Worm (Caenorhabditis elegans) whole organism, late embryonic: Measurements from ENCODE around the gene cest-16.

ENCODE experiments used
- C08G9.2 ChIP-seq: sonication (generic microtip); optimal IDR thresholded peaks from 2 replicates; lab custom pipeline; 2016; ENCODE audit warnings: mild to moderate bottlenecking, missing genetic modification characterization, moderate library complexity, missing compliant biosample characterization
- C38D4.7 ChIP-seq: fragments of 200-800 bp; sonication (Bioruptor generic); optimal IDR thresholded peaks from 2 replicates; lab custom pipeline; 2018; ENCODE audit warnings: mild to moderate bottlenecking, missing genetic modification characterization, moderate library complexity, missing compliant biosample characterization
- F13H6.1 ChIP-seq: sonication (generic microtip); optimal IDR thresholded peaks from 2 replicates; lab custom pipeline; 2016; ENCODE audit warnings: missing genetic modification characterization, missing compliant biosample characterization
- K02D7.2 ChIP-seq: sonication (generic microtip); optimal IDR thresholded peaks from 2 replicates; lab custom pipeline; 2017; ENCODE audit warnings: mild to moderate bottlenecking, missing genetic modification characterization, missing compliant biosample characterization
- K09A11.1 ChIP-seq: sonication (generic microtip); optimal IDR thresholded peaks from 2 replicates; lab custom pipeline; 2017; ENCODE audit warnings: antibody characterized with exemption, mild to moderate bottlenecking, missing genetic modification characterization, missing compliant biosample characterization; ENCODE audit not compliant: insufficient read depth
- T23F11.4 ChIP-seq: fragments of 200-800 bp; sonication (Bioruptor generic); optimal IDR thresholded peaks from 2 replicates; lab custom pipeline; 2018; ENCODE audit warnings: mild to moderate bottlenecking, missing genetic modification characterization, missing compliant biosample characterization
- Y22D7AL.16 ChIP-seq: sonication (generic microtip); optimal IDR thresholded peaks from 2 replicates; lab custom pipeline; 2016; ENCODE audit warnings: missing genetic modification characterization, missing compliant biosample characterization
- ceh-18 ChIP-seq: sonication (generic microtip); optimal IDR thresholded peaks from 2 replicates; lab custom pipeline; 2016; ENCODE audit warnings: missing genetic modification characterization, missing compliant biosample characterization
- ceh-19 ChIP-seq: fragments of 200-800 bp; sonication (Bioruptor generic); optimal IDR thresholded peaks from 2 replicates; lab custom pipeline; 2018; ENCODE audit warnings: mild to moderate bottlenecking, missing genetic modification characterization, missing compliant biosample characterization
- ceh-2 ChIP-seq: sonication (generic microtip); optimal IDR thresholded peaks from 2 replicates; lab custom pipeline; 2016; ENCODE audit warnings: missing genotype, missing genetic modification characterization, missing compliant biosample characterization
- ceh-24 ChIP-seq: sonication (generic microtip); optimal IDR thresholded peaks from 2 replicates; lab custom pipeline; 2016; ENCODE audit warnings: mild to moderate bottlenecking, missing genetic modification characterization, missing compliant biosample characterization
- ceh-31 ChIP-seq: sonication (generic microtip); optimal IDR thresholded peaks from 2 replicates; lab custom pipeline; 2016; ENCODE audit warnings: missing genetic modification characterization, missing compliant biosample characterization
- ceh-34 ChIP-seq: sonication (generic microtip); optimal IDR thresholded peaks from 2 replicates; lab custom pipeline; 2016; ENCODE audit warnings: mild to moderate bottlenecking, missing genetic modification characterization, missing compliant biosample characterization
- ceh-45 ChIP-seq: fragments of 200-800 bp; sonication (Bioruptor generic); IDR thresholded peaks from 2 replicates; pipeline ENCODE4 v1.3.6; 2022; ENCODE audit warnings: missing genetic modification reagents, missing genetic modification characterization, missing compliant biosample characterization
- ceh-6 ChIP-seq: fragments of 200-800 bp; sonication (Bioruptor generic); optimal IDR thresholded peaks from 2 replicates; lab custom pipeline; 2018; ENCODE audit warnings: mild to moderate bottlenecking, missing genetic modification characterization, missing compliant biosample characterization
- ceh-9 ChIP-seq: sonication (generic microtip); optimal IDR thresholded peaks from 2 replicates; lab custom pipeline; 2016; ENCODE audit warnings: mild to moderate bottlenecking, missing genetic modification characterization, inconsistent platforms, missing compliant biosample characterization
- che-1 ChIP-seq: sonication (generic microtip); optimal IDR thresholded peaks from 2 replicates; lab custom pipeline; 2016; ENCODE audit warnings: mild to moderate bottlenecking, missing genetic modification characterization, missing compliant biosample characterization
- dmd-4 ChIP-seq: sonication (generic microtip); optimal IDR thresholded peaks from 2 replicates; lab custom pipeline; 2016; ENCODE audit warnings: borderline replicate concordance, missing genetic modification characterization, missing compliant biosample characterization
- dve-1 ChIP-seq: sonication (generic microtip); optimal IDR thresholded peaks from 2 replicates; lab custom pipeline; 2017; ENCODE audit warnings: antibody characterized with exemption, mild to moderate bottlenecking, missing genetic modification characterization, missing compliant biosample characterization
- elt-2 ChIP-seq: sonication (generic microtip); optimal IDR thresholded peaks from 2 replicates; lab custom pipeline; 2016; ENCODE audit warnings: missing genetic modification reagents, missing genetic modification characterization, missing compliant biosample characterization
- elt-4 ChIP-seq: sonication (generic microtip); optimal IDR thresholded peaks from 2 replicates; lab custom pipeline; 2016; ENCODE audit warnings: missing genetic modification characterization, missing compliant biosample characterization
- ets-4 ChIP-seq: sonication (generic microtip); optimal IDR thresholded peaks from 2 replicates; lab custom pipeline; 2016; ENCODE audit warnings: missing genetic modification characterization, missing compliant biosample characterization
- eyg-1 ChIP-seq: sonication (generic microtip); optimal IDR thresholded peaks from 2 replicates; lab custom pipeline; 2016; ENCODE audit warnings: missing genotype, missing genetic modification characterization, missing compliant biosample characterization
- fkh-10 ChIP-seq: fragments of 150-350 bp; optimal IDR thresholded peaks from 2 replicates; lab custom pipeline; 2014; ENCODE audit warnings: missing biosample characterization, missing genetic modification reagents, missing genetic modification characterization
- fkh-6 ChIP-seq: sonication (generic microtip); optimal IDR thresholded peaks from 2 replicates; lab custom pipeline; 2016; ENCODE audit warnings: missing genetic modification characterization, missing compliant biosample characterization
- hlh-13 ChIP-seq: fragments of 200-800 bp; sonication (Bioruptor generic); optimal IDR thresholded peaks from 2 replicates; lab custom pipeline; 2018; ENCODE audit warnings: mild to moderate bottlenecking, missing genetic modification characterization, missing compliant biosample characterization
- hlh-15 ChIP-seq: sonication (generic microtip); optimal IDR thresholded peaks from 2 replicates; lab custom pipeline; 2016; ENCODE audit warnings: missing genetic modification characterization, missing compliant biosample characterization
- hlh-30 ChIP-seq: sonication (generic microtip); optimal IDR thresholded peaks from 2 replicates; lab custom pipeline; 2017; ENCODE audit warnings: antibody characterized with exemption, missing genetic modification characterization, missing compliant biosample characterization; ENCODE audit not compliant: insufficient read depth
- hlh-6 ChIP-seq: sonication (generic microtip); optimal IDR thresholded peaks from 2 replicates; lab custom pipeline; 2016; ENCODE audit warnings: missing genotype, missing genetic modification characterization, missing compliant biosample characterization
- hlh-8 ChIP-seq: sonication (generic microtip); optimal IDR thresholded peaks from 2 replicates; lab custom pipeline; 2016; ENCODE audit warnings: missing genotype, missing genetic modification characterization, missing compliant biosample characterization
- lim-6 ChIP-seq: sonication (generic microtip); optimal IDR thresholded peaks from 2 replicates; lab custom pipeline; 2016; ENCODE audit warnings: missing genetic modification characterization, missing compliant biosample characterization
- lin-11 ChIP-seq: fragments of 200-800 bp; sonication (Bioruptor generic); optimal IDR thresholded peaks from 2 replicates; lab custom pipeline; 2018; ENCODE audit warnings: mild to moderate bottlenecking, missing genetic modification characterization, missing compliant biosample characterization
- madf-2 ChIP-seq: sonication (generic microtip); optimal IDR thresholded peaks from 2 replicates; lab custom pipeline; 2017; ENCODE audit warnings: missing genetic modification characterization, missing compliant biosample characterization
- mec-3 ChIP-seq: sonication (generic microtip); optimal IDR thresholded peaks from 2 replicates; lab custom pipeline; 2016; ENCODE audit warnings: borderline replicate concordance, missing genetic modification characterization, missing compliant biosample characterization
- nhr-11 ChIP-seq: fragments of 150-350 bp; optimal IDR thresholded peaks from 2 replicates; lab custom pipeline; 2014; ENCODE audit warnings: missing biosample characterization, missing genetic modification characterization
- odd-2 ChIP-seq: sonication (generic microtip); optimal IDR thresholded peaks from 2 replicates; lab custom pipeline; 2017; ENCODE audit warnings: antibody characterized with exemption, mild to moderate bottlenecking, missing genetic modification characterization, missing compliant biosample characterization
- pag-3 ChIP-seq: sonication (generic microtip); optimal IDR thresholded peaks from 2 replicates; lab custom pipeline; 2016; ENCODE audit warnings: missing compliant biosample characterization, missing genetic modification characterization, borderline replicate concordance
- pax-1 ChIP-seq: fragments of 150-350 bp; optimal IDR thresholded peaks from 2 replicates; lab custom pipeline; 2014; ENCODE audit warnings: missing biosample characterization, missing genetic modification characterization
- pha-4 ChIP-seq: fragments of 150-350 bp; optimal IDR thresholded peaks from 2 replicates; lab custom pipeline; 2018; ENCODE audit warnings: missing biosample characterization, missing genetic modification reagents, missing genetic modification characterization
- pqm-1 ChIP-seq: sonication (generic microtip); optimal IDR thresholded peaks from 2 replicates; lab custom pipeline; 2016; ENCODE audit warnings: missing genetic modification characterization, missing compliant biosample characterization
- sdc-2 ChIP-seq: sonication (generic microtip); optimal IDR thresholded peaks from 2 replicates; lab custom pipeline; 2016; ENCODE audit warnings: missing genotype, missing genetic modification characterization, missing compliant biosample characterization
- sox-2 ChIP-seq: fragments of 200-800 bp; sonication (Bioruptor generic); IDR thresholded peaks from 2 replicates; pipeline ENCODE4 v1.3.6; 2022; ENCODE audit warnings: missing genetic modification reagents, missing genetic modification characterization, missing compliant biosample characterization
- sox-4 ChIP-seq: sonication (generic microtip); optimal IDR thresholded peaks from 2 replicates; lab custom pipeline; 2017; ENCODE audit warnings: mild to moderate bottlenecking, missing genetic modification characterization, inconsistent platforms, missing compliant biosample characterization
- syd-9 ChIP-seq: sonication (generic microtip); optimal IDR thresholded peaks from 2 replicates; lab custom pipeline; 2016; ENCODE audit warnings: mild to moderate bottlenecking, missing genetic modification characterization, moderate library complexity, missing compliant biosample characterization
- tbx-2 ChIP-seq: sonication (generic microtip); optimal IDR thresholded peaks from 2 replicates; lab custom pipeline; 2016; ENCODE audit warnings: missing genetic modification characterization, missing compliant biosample characterization
- unc-3 ChIP-seq, 2 experiments: fragments of 200-800 bp in 1 of 2; sonication (Bioruptor generic) in 1 of 2; sonication (generic microtip) in 1 of 2; conservative IDR thresholded peaks in 1 of 2; optimal IDR thresholded peaks in 1 of 2; 2 replicates each; pipeline versions ENCODE4 v1.3.6 to Lab custom; 2016 to 2022; ENCODE audit warnings: missing compliant biosample characterization in 2 of 2, missing genetic modification characterization in 2 of 2, missing genetic modification reagents in 1 of 2
- unc-42 ChIP-seq: sonication (generic microtip); optimal IDR thresholded peaks from 2 replicates; lab custom pipeline; 2016; ENCODE audit warnings: missing genotype, missing genetic modification characterization, missing compliant biosample characterization
- unc-55 ChIP-seq: sonication (generic microtip); optimal IDR thresholded peaks from 2 replicates; lab custom pipeline; 2017; ENCODE audit warnings: missing biosample characterization, missing genetic modification reagents, missing genetic modification characterization
- unc-86 ChIP-seq: sonication (generic microtip); optimal IDR thresholded peaks from 2 replicates; lab custom pipeline; 2016; ENCODE audit warnings: missing genetic modification characterization, missing compliant biosample characterization
- ztf-16 ChIP-seq: sonication (generic microtip); optimal IDR thresholded peaks from 2 replicates; lab custom pipeline; 2017; ENCODE audit warnings: missing genetic modification characterization, missing compliant biosample characterization

The cest-16 gene

ce11 chrX:6296402-6296844 is 3.3 kb upstream of the cest-16 start (continued):
- peak; percentile 52 for TF ChIP-seq ceh-19
- TF ChIP-seq eyg-1 (tag; lab: Kevin White, UChicago) = peak; percentile 79
- no peak for TF ChIP-seq ceh-9 (tag; lab: Kevin White, UChicago)
- peak; percentile 83 for TF ChIP-seq madf-2 (tag; lab: Kevin White, UChicago)
- peak; percentile 97 for TF ChIP-seq ztf-16 (tag; lab: Kevin White, UChicago)
- TF ChIP-seq lin-11 = peak; percentile 53
- TF ChIP-seq mec-3 (tag; lab: Kevin White, UChicago) = peak; percentile 67
- TF ChIP-seq unc-55 (GFP tag; lab: Kevin White, UChicago) = peak; percentile 27
- peak; percentile 73 for TF ChIP-seq fkh-6 (tag; lab: Kevin White, UChicago)
- TF ChIP-seq C38D4.7 = peak; percentile 21
- 0 out of 2 replicates have a peak, but pooled peaks have one; percentile 27 for TF ChIP-seq unc-3 (GFP tag; conservative IDR thresholded peaks at IDR 0.05; lab: Robert Waterston, UW)
- peak; percentile 76 for TF ChIP-seq unc-3 (tag; optimal IDR thresholded peaks at IDR 0.05; lab: Kevin White, UChicago)
- peak; percentile 87 for TF ChIP-seq fkh-10 (GFP tag; lab: Kevin White, UChicago)
- no peak for TF ChIP-seq Y22D7AL.16 (tag; lab: Kevin White, UChicago)
- peak; percentile 37 for TF ChIP-seq hlh-13 (GFP tag; lab: Kevin White, UChicago)
- TF ChIP-seq ceh-34 = peak; percentile 93
- peak; percentile 98 for TF ChIP-seq dve-1
- TF ChIP-seq syd-9 (tag; lab: Kevin White, UChicago) = peak; percentile 70
- TF ChIP-seq ets-4 (tag; lab: Kevin White, UChicago) = peak; percentile 80
- peak; percentile 96 for TF ChIP-seq tbx-2 (tag; lab: Kevin White, UChicago)
- peak; percentile 69 for TF ChIP-seq sox-4 (tag; lab: Kevin White, UChicago)
- peak; percentile 64 for TF ChIP-seq sox-2 (GFP tag; lab: Robert Waterston, UW)
- no peak for TF ChIP-seq pag-3
- TF ChIP-seq odd-2 (tag; lab: Kevin White, UChicago) = peak; percentile 8
- TF ChIP-seq T23F11.4 (GFP tag; lab: Kevin White, UChicago) = peak; percentile 68
- peak; percentile 71 for TF ChIP-seq hlh-6 (tag; lab: Kevin White, UChicago)
- TF ChIP-seq nhr-11 (tag; lab: Kevin White, UChicago) = peak; percentile 74
- TF ChIP-seq sdc-2 (tag; lab: Kevin White, UChicago) = peak; percentile 100
- TF ChIP-seq pqm-1 = peak; percentile 91
- no peak for TF ChIP-seq che-1 (tag; lab: Kevin White, UChicago)
- TF ChIP-seq ceh-2 (tag; lab: Kevin White, UChicago) = peak; percentile 93
- TF ChIP-seq C08G9.2 = peak; percentile 78
- peak; percentile 93 for TF ChIP-seq pax-1 (tag; lab: Kevin White, UChicago)
- no peak for TF ChIP-seq K02D7.2 (tag; lab: Kevin White, UChicago)
- peak; percentile 73 for TF ChIP-seq F13H6.1
- TF ChIP-seq ceh-6 (GFP tag; lab: Kevin White, UChicago) = peak; percentile 66
- TF ChIP-seq hlh-30 (tag; lab: Kevin White, UChicago) = peak; percentile 78
- TF ChIP-seq K09A11.1 (tag; lab: Kevin White, UChicago) = peak; percentile 92
- TF ChIP-seq hlh-8 (tag; lab: Kevin White, UChicago) = peak; percentile 64
- TF ChIP-seq lim-6 (tag; lab: Kevin White, UChicago) = peak; percentile 51
- no peak for TF ChIP-seq pha-4
- TF ChIP-seq elt-2 (tag; lab: Kevin White, UChicago) = peak; percentile 80
- peak; percentile 98 for TF ChIP-seq ceh-31 (tag; lab: Kevin White, UChicago)
- peak; percentile 98 for TF ChIP-seq unc-42 (tag; lab: Kevin White, UChicago)
- TF ChIP-seq ceh-45 = peak; percentile 63; the same call in 1 of the 2 replicates
- no peak for TF ChIP-seq elt-4 (tag; lab: Kevin White, UChicago)
- TF ChIP-seq ceh-18 (tag; lab: Kevin White, UChicago) = peak; percentile 100
- TF ChIP-seq ceh-24 (tag; lab: Kevin White, UChicago) = no peak
- TF ChIP-seq hlh-15 (tag; lab: Kevin White, UChicago) = peak; percentile 54
- TF ChIP-seq dmd-4 (tag; lab: Kevin White, UChicago) = peak; percentile 78
- peak; percentile 89 for TF ChIP-seq unc-86 (tag; lab: Kevin White, UChicago)
